Fruit fly (Drosophila melanogaster) whole organism, embryonic: Measurements from ENCODE around the gene Sirup.

Experiments
- Aef1 ChIP-seq: fragments of 200-800 bp; sonication (Bioruptor generic); IDR thresholded peaks from 3 replicates; pipeline ENCODE4 v1.3.6; 2022; ENCODE audit warnings: missing biosample characterization, missing genetic modification characterization
- BEAF-32 ChIP-seq: fragments of 200-800 bp; sonication (Bioruptor generic); optimal IDR thresholded peaks from 3 replicates; lab custom pipeline; 2017; ENCODE audit warnings: missing biosample characterization, missing genetic modification characterization, mild to moderate bottlenecking, moderate library complexity, missing genetic modification reagents
- Blimp-1 ChIP-seq: fragments of 200-800 bp; sonication (Bioruptor generic); optimal IDR thresholded peaks from 3 replicates; lab custom pipeline; 2018; ENCODE audit warnings: missing biosample characterization, missing genetic modification characterization, mild to moderate bottlenecking, moderate library complexity, missing genetic modification reagents
- Bteb2 ChIP-seq: fragments of 200-800 bp; sonication (Bioruptor generic); optimal IDR thresholded peaks from 2 replicates; lab custom pipeline; 2016; ENCODE audit warnings: missing biosample characterization, missing genetic modification characterization
- CG1024 ChIP-seq: fragments of 200-800 bp; sonication (Bioruptor generic); IDR thresholded peaks from 2 replicates; pipeline ENCODE4 v1.3.6; 2022; ENCODE audit warnings: missing biosample characterization, missing genetic modification characterization
- CG10431 ChIP-seq: fragments of 200-800 bp; sonication (Bioruptor generic); optimal IDR thresholded peaks from 3 replicates; lab custom pipeline; 2018; ENCODE audit warnings: missing biosample characterization, mild to moderate bottlenecking, missing genetic modification characterization
- CG10959 ChIP-seq: fragments of 200-800 bp; sonication (Bioruptor generic); IDR thresholded peaks from 2 replicates; pipeline ENCODE4 v1.3.6; 2022; ENCODE audit warnings: missing biosample characterization, missing genetic modification characterization
- CG11456 ChIP-seq: fragments of 200-800 bp; sonication (Bioruptor generic); IDR thresholded peaks from 3 replicates; pipeline ENCODE4 v1.3.6; 2022; ENCODE audit warnings: missing biosample characterization, missing genetic modification characterization
- CG13775 ChIP-seq: fragments of 200-800 bp; sonication (Bioruptor generic); optimal IDR thresholded peaks from 3 replicates; lab custom pipeline; 2017; ENCODE audit warnings: missing biosample characterization, mild to moderate bottlenecking, missing genetic modification characterization
- CG15269 ChIP-seq: fragments of 200-800 bp; sonication (Bioruptor generic); optimal IDR thresholded peaks from 2 replicates; lab custom pipeline; 2018; ENCODE audit warnings: missing biosample characterization, mild to moderate bottlenecking, missing genetic modification characterization, moderate library complexity
- CG17186 ChIP-seq: fragments of 200-800 bp; sonication (Bioruptor generic); optimal IDR thresholded peaks from 3 replicates; lab custom pipeline; 2017; ENCODE audit warnings: missing biosample characterization, missing genetic modification reagents, missing genetic modification characterization
- CG17612 ChIP-seq: fragments of 200-800 bp; sonication (Bioruptor generic); IDR thresholded peaks from 2 replicates; pipeline ENCODE4 v1.3.6; 2022; ENCODE audit warnings: missing biosample characterization, missing genetic modification characterization
- CG2712 ChIP-seq: fragments of 200-800 bp; optimal IDR thresholded peaks from 3 replicates; lab custom pipeline; 2019; ENCODE audit warnings: missing biosample characterization, mild to moderate bottlenecking, missing genetic modification characterization, moderate library complexity
- CG30403 ChIP-seq: fragments of 200-800 bp; sonication (Bioruptor generic); optimal IDR thresholded peaks from 3 replicates; lab custom pipeline; 2016; ENCODE audit warnings: missing biosample characterization, missing genetic modification characterization
- CG3407 ChIP-seq: fragments of 200-800 bp; sonication (Bioruptor generic); optimal IDR thresholded peaks from 2 replicates; lab custom pipeline; 2018; ENCODE audit warnings: missing biosample characterization, mild to moderate bottlenecking, missing genetic modification characterization
- CG42726 ChIP-seq: fragments of 200-800 bp; sonication (Bioruptor generic); IDR thresholded peaks from 2 replicates; pipeline ENCODE4 v1.3.6; 2022; ENCODE audit warnings: missing biosample characterization, missing genetic modification characterization; ENCODE audit not compliant: partially characterized antibody
- CG5245 ChIP-seq: fragments of 200-800 bp; sonication (Bioruptor generic); optimal IDR thresholded peaks from 3 replicates; lab custom pipeline; 2016; ENCODE audit warnings: missing biosample characterization, missing genetic modification characterization
- CG6175 ChIP-seq: fragments of 200-800 bp; sonication (Bioruptor generic); IDR thresholded peaks from 3 replicates; pipeline ENCODE4 v1.3.6; 2022; ENCODE audit warnings: missing biosample characterization, missing genetic modification characterization
- CG6683 ChIP-seq: fragments of 200-800 bp; sonication (Bioruptor generic); optimal IDR thresholded peaks from 2 replicates; lab custom pipeline; 2017; ENCODE audit warnings: missing biosample characterization, mild to moderate bottlenecking, missing genetic modification characterization, missing genetic modification reagents
- CG7556 ChIP-seq: fragments of 200-800 bp; sonication (Bioruptor generic); optimal IDR thresholded peaks from 2 replicates; lab custom pipeline; 2017; ENCODE audit warnings: missing biosample characterization, mild to moderate bottlenecking, missing genetic modification characterization
- CG7745 ChIP-seq: fragments of 200-800 bp; sonication (Bioruptor generic); optimal IDR thresholded peaks from 2 replicates; lab custom pipeline; 2018; ENCODE audit warnings: missing biosample characterization, mild to moderate bottlenecking, missing genetic modification characterization, moderate library complexity
- CG8290 ChIP-seq, 3 experiments: fragments of 200-800 bp; sonication (Bioruptor generic); optimal IDR thresholded peaks; 2 replicates each; lab custom pipeline; 2016 to 2019; ENCODE audit warnings: missing biosample characterization in 3 of 3, missing genetic modification characterization in 3 of 3, mild to moderate bottlenecking in 2 of 3, moderate library complexity in 1 of 3
- CG8478 ChIP-seq: fragments of >200 bp; optimal IDR thresholded peaks from 2 replicates; lab custom pipeline; 2018
- Dll ChIP-seq: fragments of 200-800 bp; sonication (Bioruptor generic); IDR thresholded peaks from 4 replicates; pipeline ENCODE4 v1.3.6; 2022; ENCODE audit warnings: missing biosample characterization, missing genetic modification characterization; ENCODE audit not compliant: partially characterized antibody
- Dp ChIP-seq: fragments of 200-800 bp; sonication (Bioruptor generic); optimal IDR thresholded peaks from 2 replicates; lab custom pipeline; 2018; ENCODE audit warnings: missing biosample characterization, mild to moderate bottlenecking, missing genetic modification characterization, moderate library complexity
- Drgx ChIP-seq: fragments of 200-800 bp; sonication (Bioruptor generic); IDR thresholded peaks from 2 replicates; pipeline ENCODE4 v1.3.6; 2022; ENCODE audit warnings: missing biosample characterization, missing genetic modification characterization
- Gsc ChIP-seq: fragments of 200-800 bp; sonication (Bioruptor generic); IDR thresholded peaks from 2 replicates; pipeline ENCODE4 v1.3.6; 2022; ENCODE audit warnings: missing biosample characterization, missing genetic modification characterization
- HLH3B ChIP-seq: fragments of 200-800 bp; sonication (Bioruptor generic); IDR thresholded peaks from 2 replicates; pipeline ENCODE4 v1.3.6; 2022; ENCODE audit warnings: missing biosample characterization, missing genetic modification characterization
- HLH54F ChIP-seq: fragments of 200-800 bp; sonication (Bioruptor generic); optimal IDR thresholded peaks from 3 replicates; lab custom pipeline; 2016; ENCODE audit warnings: missing biosample characterization, missing genetic modification characterization
- NFAT ChIP-seq: fragments of 200-800 bp; sonication (Bioruptor generic); IDR thresholded peaks from 2 replicates; pipeline ENCODE4 v1.3.6; 2022; ENCODE audit warnings: missing biosample characterization, missing genetic modification characterization
- Sry-δ ChIP-seq: fragments of 200-800 bp; sonication (Bioruptor generic); optimal IDR thresholded peaks from 2 replicates; lab custom pipeline; 2016; ENCODE audit warnings: missing biosample characterization, missing genetic modification characterization
- ap ChIP-seq: fragments of 200-800 bp; sonication (Bioruptor generic); IDR thresholded peaks from 2 replicates; pipeline ENCODE4 v1.3.6; 2022; ENCODE audit warnings: missing biosample characterization, missing genetic modification characterization
- bsh ChIP-seq, 2 experiments: fragments of 200-800 bp; sonication (Bioruptor generic); optimal IDR thresholded peaks; 2 replicates each; lab custom pipeline; 2017 to 2018; ENCODE audit warnings: mild to moderate bottlenecking in 2 of 2, missing biosample characterization in 2 of 2, missing genetic modification characterization in 2 of 2, moderate library complexity in 1 of 2
- chinmo ChIP-seq: fragments of 200-800 bp; sonication (Bioruptor generic); IDR thresholded peaks from 4 replicates; pipeline ENCODE4 v1.3.6; 2022; ENCODE audit warnings: missing biosample characterization, missing genetic modification characterization; ENCODE audit not compliant: partially characterized antibody
- cwo ChIP-seq: fragments of 200-800 bp; sonication (Bioruptor generic); optimal IDR thresholded peaks from 3 replicates; lab custom pipeline; 2017; ENCODE audit warnings: missing biosample characterization, missing genetic modification characterization, mild to moderate bottlenecking, moderate library complexity, missing genetic modification reagents
- dm ChIP-seq: fragments of 200-800 bp; sonication (Bioruptor generic); optimal IDR thresholded peaks from 3 replicates; lab custom pipeline; 2016; ENCODE audit warnings: missing biosample characterization, missing genetic modification characterization
- gt ChIP-seq: fragments of 200-800 bp; sonication (Bioruptor generic); IDR thresholded peaks from 2 replicates; pipeline ENCODE4 v1.3.6; 2022; ENCODE audit warnings: missing biosample characterization, missing genetic modification characterization
- klu ChIP-seq: fragments of 200-800 bp; sonication (Bioruptor generic); IDR thresholded peaks from 2 replicates; pipeline ENCODE4 v1.3.6; 2022; ENCODE audit warnings: missing biosample characterization, missing genetic modification characterization
- mirr ChIP-seq: fragments of 200-800 bp; sonication (Bioruptor generic); optimal IDR thresholded peaks from 3 replicates; lab custom pipeline; 2018; ENCODE audit warnings: missing biosample characterization, mild to moderate bottlenecking, missing genetic modification characterization
- p53 ChIP-seq: fragments of 200-800 bp; sonication (Bioruptor generic); optimal IDR thresholded peaks from 2 replicates; lab custom pipeline; 2016; ENCODE audit warnings: missing biosample characterization, missing genetic modification characterization
- pnt ChIP-seq: fragments of 200-800 bp; sonication (Bioruptor generic); optimal IDR thresholded peaks from 3 replicates; lab custom pipeline; 2016; ENCODE audit warnings: missing biosample characterization, missing genetic modification characterization
- row ChIP-seq: fragments of 200-800 bp; sonication (Bioruptor generic); IDR thresholded peaks from 3 replicates; pipeline ENCODE4 v1.3.6; 2022; ENCODE audit warnings: missing biosample characterization, missing genetic modification characterization
- sob ChIP-seq: fragments of 200-800 bp; sonication (Bioruptor generic); IDR thresholded peaks from 2 replicates; pipeline ENCODE4 v1.3.6; 2022; ENCODE audit warnings: missing biosample characterization, missing genetic modification characterization
- trh ChIP-seq: fragments of 200-800 bp; sonication (Bioruptor generic); optimal IDR thresholded peaks from 2 replicates; lab custom pipeline; 2016; ENCODE audit warnings: missing biosample characterization, missing genetic modification characterization
- tup ChIP-seq: fragments of 200-800 bp; sonication (Bioruptor generic); optimal IDR thresholded peaks from 2 replicates; lab custom pipeline; 2016; ENCODE audit warnings: missing biosample characterization, mild to moderate bottlenecking, missing genetic modification characterization, moderate library complexity
- twi ChIP-seq: fragments of 200-800 bp; optimal IDR thresholded peaks from 2 replicates; lab custom pipeline; 2019; ENCODE audit warnings: missing biosample characterization, mild to moderate bottlenecking, missing genetic modification characterization, moderate library complexity
- zfh2 ChIP-seq: fragments of 200-800 bp; sonication (Bioruptor generic); optimal IDR thresholded peaks from 2 replicates; lab custom pipeline; 2016; ENCODE audit warnings: missing biosample characterization, missing genetic modification characterization

The Sirup gene

dm6 chr2L:7949016-7949415 lies 49.7 kb upstream of the Sirup start:
- TF ChIP-seq BEAF-32 (GFP tag; lab: Kevin White, UChicago) (no peak), CG8290 (GFP tag; optimal IDR thresholded peaks at IDR 0.05; lab: Kevin White, UChicago) (no peak), CG8290 (tag; optimal IDR thresholded peaks at IDR 0.05; lab: Kevin White, UChicago) (no peak), Bteb2 (GFP tag; lab: Kevin White, UChicago) (no peak), Gsc (GFP tag; lab: Robert Waterston, UW) (no peak), CG17186 (no peak), Drgx (GFP tag; lab: Robert Waterston, UW) (peak; percentile 68)

dm6 chr2L:7949788-7950187 lies 48.9 kb upstream of the Sirup start:
- TF ChIP-seq row (GFP tag; lab: Robert Waterston, UW) (no peak), p53 (GFP tag; lab: Kevin White, UChicago) (no peak), ap (GFP tag; lab: Robert Waterston, UW) (no peak), CG5245 (GFP tag; lab: Kevin White, UChicago) (no peak), klu (GFP tag; lab: Robert Waterston, UW) (no peak), chinmo (GFP tag; lab: Robert Waterston, UW) (no peak), Drgx (GFP tag; lab: Robert Waterston, UW) (peak; percentile 89), cwo (GFP tag; lab: Kevin White, UChicago) (no peak), bsh (GFP tag; optimal IDR thresholded peaks at IDR 0.05; lab: Kevin White, UChicago) (peak in 1 of 2 experiments; percentile 45), CG17612 (GFP tag; lab: Robert Waterston, UW) (no peak), Sry-δ (GFP tag; lab: Kevin White, UChicago) (no peak), CG6175 (GFP tag; lab: Robert Waterston, UW) (no peak)

DNA sequence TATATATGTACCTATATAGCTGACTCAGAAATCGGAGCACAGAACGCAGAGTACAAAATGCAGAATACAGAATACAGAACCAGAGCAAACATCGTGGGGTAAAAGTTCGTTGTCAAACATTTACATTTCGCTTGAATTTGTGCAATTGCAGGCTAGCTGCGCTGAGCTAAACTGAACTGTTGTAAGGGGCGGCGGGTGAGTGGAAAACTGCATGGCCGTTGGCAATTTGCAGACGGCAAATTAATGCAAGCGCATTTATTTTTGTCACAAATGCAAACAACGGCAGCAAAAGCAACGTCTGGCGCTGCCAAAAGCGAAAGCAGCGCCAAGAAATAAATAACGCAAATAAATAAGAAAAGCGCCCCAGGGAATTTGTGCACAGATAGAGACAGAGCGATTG lies 46.7 kb upstream of the Sirup start:
- TF ChIP-seq HLH3B (GFP tag; lab: Robert Waterston, UW) (no peak), gt (GFP tag; lab: Robert Waterston, UW) (no peak), CG11456 (GFP tag; lab: Robert Waterston, UW) (no peak), CG7556 (GFP tag; lab: Kevin White, UChicago) (no peak), p53 (GFP tag; lab: Kevin White, UChicago) (no peak), HLH54F (GFP tag; lab: Kevin White, UChicago) (no peak), CG6683 (GFP tag; lab: Kevin White, UChicago) (no peak), CG10431 (no peak), CG3407 (GFP tag; lab: Kevin White, UChicago) (no peak), Dll (GFP tag; lab: Robert Waterston, UW) (no peak), CG2712 (tag; lab: Kevin White, UChicago) (no peak), CG30403 (GFP tag; lab: Kevin White, UChicago) (no peak), CG15269 (no peak), CG1024 (GFP tag; lab: Robert Waterston, UW) (no peak), dm (GFP tag; lab: Kevin White, UChicago) (no peak)

dm6 chr2L:7952351-7952750 lies 46.3 kb upstream of the Sirup start:
- no peak for TF ChIP-seq trh (GFP tag; lab: Kevin White, UChicago)
- no peak for TF ChIP-seq pnt (GFP tag; lab: Kevin White, UChicago)
- TF ChIP-seq NFAT (GFP tag; lab: Robert Waterston, UW) = no peak
- TF ChIP-seq mirr (GFP tag; lab: Kevin White, UChicago) = no peak
- no peak for TF ChIP-seq twi (tag; lab: Kevin White, UChicago)
- TF ChIP-seq Blimp-1 (GFP tag; lab: Kevin White, UChicago) = no peak
- TF ChIP-seq sob = no peak
- no peak for TF ChIP-seq tup (GFP tag; lab: Kevin White, UChicago)
- no peak for TF ChIP-seq zfh2 (GFP tag; lab: Kevin White, UChicago)
- no peak for TF ChIP-seq Aef1 (GFP tag; lab: Robert Waterston, UW)
- TF ChIP-seq CG8478 (lab: Kevin White, UChicago) = no peak
- no peak for TF ChIP-seq CG7745 (tag; lab: Kevin White, UChicago)
- no peak for TF ChIP-seq CG13775 (GFP tag; lab: Kevin White, UChicago)
- TF ChIP-seq Dp = no peak
- TF ChIP-seq CG42726 (GFP tag; lab: Robert Waterston, UW) = no peak
- no peak for TF ChIP-seq CG10959 (GFP tag; lab: Robert Waterston, UW)
- TF ChIP-seq, all 482 proteins: peak for 0
